Worm (Caenorhabditis elegans) whole organism, L4 larva: ENCODE measurements around the gene F26G1.9.

Experiments used
- F49E8.2 ChIP-seq: sonication (generic microtip); optimal IDR thresholded peaks from 2 replicates; lab custom pipeline; 2016; ENCODE audit warnings: missing compliant biosample characterization, mild to moderate bottlenecking, missing genetic modification characterization, borderline replicate concordance
- Y105C5A.15 ChIP-seq: fragments of 200-800 bp; sonication (Bioruptor generic); IDR thresholded peaks from 2 replicates; pipeline ENCODE4 v1.3.6; 2022; ENCODE audit warnings: missing genetic modification characterization, missing compliant biosample characterization
- Y5F2A.4 ChIP-seq: fragments of 200-800 bp; sonication (Bioruptor generic); optimal IDR thresholded peaks from 2 replicates; lab custom pipeline; 2018; ENCODE audit warnings: mild to moderate bottlenecking, missing genetic modification characterization, missing compliant biosample characterization
- ZK546.5 ChIP-seq, 2 experiments: sonication (generic microtip); optimal IDR thresholded peaks; 2 replicates each; lab custom pipeline; 2017; ENCODE audit warnings: missing biosample characterization in 2 of 2, missing genetic modification characterization in 2 of 2
- aha-1 ChIP-seq: fragments of 150-350 bp; peaks from one replicate; lab custom pipeline; 2014; ENCODE audit warnings: missing biosample characterization, missing genetic modification characterization
- aly-2 ChIP-seq: sonication (generic microtip); optimal IDR thresholded peaks from 2 replicates; lab custom pipeline; 2018; ENCODE audit warnings: missing biosample characterization, missing genetic modification characterization
- arid-1 ChIP-seq: fragments of 200-800 bp; sonication (Bioruptor generic); conservative IDR thresholded peaks from 2 replicates; pipeline ENCODE4 v1.3.6; 2022; ENCODE audit warnings: missing genetic modification reagents, missing genetic modification characterization, missing compliant biosample characterization
- ceh-20 ChIP-seq: fragments of 200-800 bp; sonication (Bioruptor generic); IDR thresholded peaks from 2 replicates; pipeline ENCODE4 v1.3.6; 2022; ENCODE audit warnings: missing genetic modification reagents, missing genetic modification characterization, missing compliant biosample characterization
- ceh-28 ChIP-seq: fragments of 150-350 bp; optimal IDR thresholded peaks from 2 replicates; lab custom pipeline; 2014; ENCODE audit warnings: missing biosample characterization, missing genetic modification reagents, missing genetic modification characterization
- ceh-44 ChIP-seq: fragments of 200-800 bp; sonication (Bioruptor generic); IDR thresholded peaks from 2 replicates; pipeline ENCODE4 v1.3.6; 2022; ENCODE audit warnings: missing genetic modification reagents, missing genetic modification characterization, missing compliant biosample characterization
- ces-1 ChIP-seq: fragments of 150-350 bp; sonication (generic microtip); optimal IDR thresholded peaks from 4 replicates; lab custom pipeline; 2014; ENCODE audit warnings: missing biosample characterization, missing genetic modification reagents, missing genetic modification characterization
- cey-2 ChIP-seq: sonication (generic microtip); optimal IDR thresholded peaks from 3 replicates; lab custom pipeline; 2017; ENCODE audit warnings: missing genetic modification characterization, mild to moderate bottlenecking, missing compliant biosample characterization, antibody characterized with exemption, borderline replicate concordance; ENCODE audit not compliant: insufficient read depth
- dpl-1 ChIP-seq: fragments of 150-350 bp; optimal IDR thresholded peaks from 2 replicates; lab custom pipeline; 2014; ENCODE audit warnings: missing biosample characterization, missing genetic modification reagents, missing genetic modification characterization
- hif-1 ChIP-seq, 2 experiments: sonication (generic microtip); optimal IDR thresholded peaks; 2 replicates each; lab custom pipeline; 2016 to 2017; ENCODE audit warnings: missing compliant biosample characterization in 2 of 2, missing genetic modification characterization in 2 of 2, missing genetic modification reagents in 2 of 2, missing genotype in 2 of 2, mild to moderate bottlenecking in 1 of 2
- hlh-11 ChIP-seq: fragments of 200-800 bp; sonication (Bioruptor generic); optimal IDR thresholded peaks from 2 replicates; lab custom pipeline; 2018; ENCODE audit warnings: mild to moderate bottlenecking, missing genetic modification characterization, missing compliant biosample characterization
- hlh-30 ChIP-seq: sonication (generic microtip); optimal IDR thresholded peaks from 2 replicates; lab custom pipeline; 2017; ENCODE audit warnings: antibody characterized with exemption, mild to moderate bottlenecking, missing genetic modification characterization, missing compliant biosample characterization; ENCODE audit not compliant: insufficient read depth
- lin-1 ChIP-seq: fragments of 200-800 bp; sonication (Bioruptor generic); IDR thresholded peaks from 2 replicates; pipeline ENCODE4 v1.3.6; 2022; ENCODE audit warnings: missing genetic modification reagents, missing genetic modification characterization, missing compliant biosample characterization
- lin-15B ChIP-seq: fragments of 150-350 bp; sonication (generic microtip); optimal IDR thresholded peaks from 3 replicates; lab custom pipeline; 2014; ENCODE audit warnings: missing biosample characterization, missing genetic modification characterization
- lin-38 ChIP-seq: fragments of 200-800 bp; sonication (Bioruptor generic); IDR thresholded peaks from 2 replicates; pipeline ENCODE4 v1.3.6; 2022; ENCODE audit warnings: missing genetic modification reagents, missing genetic modification characterization, missing compliant biosample characterization
- lin-39 ChIP-seq: fragments of 150-350 bp; optimal IDR thresholded peaks from 2 replicates; lab custom pipeline; 2014; ENCODE audit warnings: missing biosample characterization, missing genetic modification reagents, missing genetic modification characterization
- lsy-2 ChIP-seq, 2 experiments: fragments of 150-350 bp in 1 of 2; sonication (generic microtip) in 1 of 2; optimal IDR thresholded peaks; 2 replicates each; lab custom pipeline; 2014 to 2017; ENCODE audit warnings: missing biosample characterization in 2 of 2, missing genetic modification characterization in 2 of 2
- mdl-1 ChIP-seq, 2 experiments: fragments of 150-350 bp in 1 of 2; sonication (generic microtip) in 1 of 2; optimal IDR thresholded peaks; 2 replicates each; lab custom pipeline; 2014 to 2017; ENCODE audit warnings: missing biosample characterization in 2 of 2, missing genetic modification characterization in 2 of 2
- mdt-29 ChIP-seq: fragments of 200-800 bp; sonication (Bioruptor generic); IDR thresholded peaks from 2 replicates; pipeline ENCODE4 v1.3.6; 2022; ENCODE audit warnings: missing genetic modification reagents, missing genetic modification characterization, missing compliant biosample characterization
- mep-1 ChIP-seq: fragments of 150-350 bp; sonication (generic microtip); optimal IDR thresholded peaks from 3 replicates; lab custom pipeline; 2014; ENCODE audit warnings: missing biosample characterization, missing genetic modification characterization
- mxl-3 ChIP-seq: fragments of 200-800 bp; sonication (Bioruptor generic); optimal IDR thresholded peaks from 2 replicates; lab custom pipeline; 2018; ENCODE audit warnings: mild to moderate bottlenecking, missing genetic modification characterization, missing compliant biosample characterization
- nhr-10 ChIP-seq: fragments of 150-350 bp; optimal IDR thresholded peaks from 2 replicates; lab custom pipeline; 2014; ENCODE audit warnings: missing biosample characterization, missing genetic modification characterization
- nhr-28 ChIP-seq: fragments of 150-350 bp; optimal IDR thresholded peaks from 2 replicates; lab custom pipeline; 2014; ENCODE audit warnings: missing biosample characterization, missing genetic modification characterization
- nhr-48 ChIP-seq: sonication (generic microtip); optimal IDR thresholded peaks from 2 replicates; lab custom pipeline; 2016; ENCODE audit warnings: mild to moderate bottlenecking, missing genetic modification characterization, missing compliant biosample characterization
- pqm-1 ChIP-seq: sonication (generic microtip); optimal IDR thresholded peaks from 2 replicates; lab custom pipeline; 2017; ENCODE audit warnings: missing biosample characterization, missing genetic modification characterization
- unc-39 ChIP-seq: sonication (generic microtip); optimal IDR thresholded peaks from 2 replicates; lab custom pipeline; 2017; ENCODE audit warnings: missing biosample characterization, missing genetic modification characterization
- unc-62 ChIP-seq, 3 experiments: fragments of 150-350 bp in 1 of 3; sonication (generic microtip); optimal IDR thresholded peaks in 2 of 3; peaks in 1 of 3; 1 replicate in 1 of 3; 2 replicates in 2 of 3; lab custom pipeline; 2014 to 2017; ENCODE audit warnings: missing biosample characterization in 3 of 3, missing genetic modification characterization in 3 of 3, missing genetic modification reagents in 3 of 3, missing genotype in 1 of 3
- vab-7 ChIP-seq: fragments of 200-800 bp; sonication (Bioruptor generic); IDR thresholded peaks from 2 replicates; pipeline ENCODE4 v1.3.6; 2022; ENCODE audit warnings: missing genetic modification reagents, missing genetic modification characterization, missing compliant biosample characterization

The F26G1.9 gene

ce11 chrII:4753133-4753532, 20.7 kb downstream of the F26G1.9 start, which contains the start of gene C27D9.1:
C27D9.1 (plus strand) TSS chrII:4753413.
- TF ChIP-seq hif-1 (tag; optimal IDR thresholded peaks at IDR 0.05; lab: Kevin White, UChicago) (no peak), unc-39 (tag; lab: Kevin White, UChicago) (no peak), aha-1 (tag; lab: Kevin White, UChicago) (peak; percentile 57)
- TF ChIP-seq, all 104 proteins: peak for 1

ce11 chrII:4752257-4752728, 21.5 kb downstream of the F26G1.9 start, which contains the start of gene F41C3.1:
F41C3.1 (plus strand) TSS chrII:4752307.
- peak in 1 of 2 experiments; percentile 96 for TF ChIP-seq unc-62 (GFP tag; optimal IDR thresholded peaks at IDR 0.05 in 1 of 2; lab: Kevin White, UChicago)
- TF ChIP-seq unc-62 (tag; optimal IDR thresholded peaks at IDR 0.05; lab: Kevin White, UChicago), result no peak
- no peak for TF ChIP-seq mdt-29

ce11 chrII:4749581-4749980, 24.2 kb downstream of the F26G1.9 start, which contains the start of gene F41C3.2:
F41C3.2 (plus strand) TSS chrII:4749968.
- TF ChIP-seq lsy-2 (tag; optimal IDR thresholded peaks at IDR 0.05; lab: Kevin White, UChicago) (peak in 1 of 2 experiments; percentile 30), ceh-20 (GFP tag; lab: Robert Waterston, UW) (no peak), Y5F2A.4 (GFP tag; lab: Kevin White, UChicago) (no peak), hlh-11 (tag; lab: Kevin White, UChicago) (no peak), pqm-1 (no peak), nhr-28 (peak; percentile 8)

DNA sequence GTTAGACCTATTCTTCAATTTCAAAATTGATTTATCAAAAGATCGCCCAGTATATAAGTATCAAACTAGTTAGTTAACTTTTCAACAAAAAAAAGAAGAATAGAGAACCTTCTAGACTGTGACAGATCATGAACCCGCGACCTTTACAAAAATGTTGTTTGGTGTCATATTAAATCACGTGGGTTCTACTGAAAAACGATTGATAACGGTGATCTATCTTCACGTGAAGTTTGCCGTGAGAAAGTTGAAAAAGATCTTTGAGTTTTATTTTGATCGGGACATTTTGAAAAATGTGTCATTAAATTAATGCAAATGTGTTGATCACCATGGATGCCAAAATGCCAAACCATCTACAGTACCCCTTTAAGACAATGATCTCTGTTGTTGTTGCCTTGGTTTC, 25.4 kb downstream of the F26G1.9 start:
- 0 out of 2 replicates have a peak, but pooled peaks have one; percentile 14 for TF ChIP-seq ceh-20 (GFP tag; lab: Robert Waterston, UW)
- TF ChIP-seq dpl-1, result no peak
- no peak for TF ChIP-seq F49E8.2 (tag; lab: Kevin White, UChicago)
- TF ChIP-seq hlh-11 (tag; lab: Kevin White, UChicago), result peak; percentile 4
- peak; percentile 66 for TF ChIP-seq hlh-30 (tag; lab: Kevin White, UChicago)
- no peak for TF ChIP-seq arid-1
- TF ChIP-seq lin-15B (tag; lab: Kevin White, UChicago), result no peak
- no peak for TF ChIP-seq ZK546.5 (tag; optimal IDR thresholded peaks at IDR 0.05; lab: Kevin White, UChicago)
- TF ChIP-seq mdt-29, result peak; percentile 64; the same call in 1 of the 2 replicates
- TF ChIP-seq, all 104 proteins: peak for 4

ce11 chrII:4747697-4748096, 26.1 kb downstream of the F26G1.9 start:
- no peak for TF ChIP-seq unc-39 (tag; lab: Kevin White, UChicago)
- peak; percentile 26 for TF ChIP-seq hlh-30 (tag; lab: Kevin White, UChicago)
- peak in 1 of 2 experiments; percentile 2 for TF ChIP-seq lsy-2 (tag; optimal IDR thresholded peaks at IDR 0.05; lab: Kevin White, UChicago)
- TF ChIP-seq, all 104 proteins: peak for 2

- no peak for TF ChIP-seq lin-1 (GFP tag; lab: Robert Waterston, UW)
- TF ChIP-seq Y5F2A.4 (GFP tag; lab: Kevin White, UChicago), result no peak
- TF ChIP-seq nhr-10 (tag; lab: Kevin White, UChicago), result no peak
- no peak for TF ChIP-seq Y105C5A.15 (GFP tag; lab: Robert Waterston, UW)
- peak; percentile 5 for TF ChIP-seq hlh-11 (tag; lab: Kevin White, UChicago)
- TF ChIP-seq lsy-2 (tag; optimal IDR thresholded peaks at IDR 0.05; lab: Kevin White, UChicago), result peak in 1 of 2 experiments; percentile 51
- TF ChIP-seq mdt-29, result peak; percentile 16; the same call in 1 of the 2 replicates
- TF ChIP-seq lin-38 (GFP tag; lab: Robert Waterston, UW), result no peak
- no peak for TF ChIP-seq cey-2 (tag; lab: Kevin White, UChicago)
- TF ChIP-seq mxl-3, result no peak
- TF ChIP-seq ceh-28 (tag; lab: Kevin White, UChicago), result no peak
- no peak for TF ChIP-seq ces-1 (GFP tag; lab: Kevin White, UChicago)
- no peak for TF ChIP-seq vab-7 (GFP tag; lab: Robert Waterston, UW)
- peak in 1 of 2 experiments; percentile 39 for TF ChIP-seq mdl-1 (tag; optimal IDR thresholded peaks at IDR 0.05; lab: Kevin White, UChicago)
- TF ChIP-seq nhr-48 (tag; lab: Kevin White, UChicago), result peak; percentile 62
- TF ChIP-seq lin-39, result no peak
- no peak for TF ChIP-seq ceh-44 (GFP tag; lab: Robert Waterston, UW)
- TF ChIP-seq aly-2 (tag; lab: Kevin White, UChicago), result no peak
- no peak for TF ChIP-seq mep-1 (tag; lab: Kevin White, UChicago)
- TF ChIP-seq hlh-30 (tag; lab: Kevin White, UChicago), result peak; percentile 69
These were observed 26.7 kb downstream of the F26G1.9 start for ce11 chrII:4747063-4747462.
